Worm (Caenorhabditis elegans): ENCODE data around the gene W05H9.2.

W05H9.2 gene

ce11 chrX:6258409-6258808 is 8.4 kb upstream of the W05H9.2 start:
- TF ChIP-seq ceh-9 (tag; optimal IDR thresholded peaks at IDR 0.05) (no peak), unc-42 (tag; optimal IDR thresholded peaks at IDR 0.05) (peak; percentile 2), unc-55 (GFP tag; optimal IDR thresholded peaks at IDR 0.05) (no peak)

- TF ChIP-seq mec-3 (tag; optimal IDR thresholded peaks at IDR 0.05; ENCODE audit: borderline replicate concordance): no peak
- TF ChIP-seq hlh-30 (tag; optimal IDR thresholded peaks at IDR 0.05; ENCODE audit: insufficient read depth): peak; percentile 65
- no peak for TF ChIP-seq lin-11 (tag; optimal IDR thresholded peaks at IDR 0.05)
- TF ChIP-seq unc-55 (GFP tag; optimal IDR thresholded peaks at IDR 0.05): peak; percentile 14
- no peak for TF ChIP-seq ref-2 (tag; optimal IDR thresholded peaks at IDR 0.05)
- TF ChIP-seq sox-4 (tag; optimal IDR thresholded peaks at IDR 0.05): no peak
- TF ChIP-seq fax-1 (tag; optimal IDR thresholded peaks at IDR 0.05): no peak
- TF ChIP-seq sox-2 (GFP tag; IDR thresholded peaks at IDR 0.05): no peak
Observed at ce11 chrX:6259081-6259480, 7.8 kb upstream of the W05H9.2 start.

ce11 chrX:6263194-6263698 is 3.6 kb upstream of the W05H9.2 start, which contains the start of gene W05H9.4:
Gene W05H9.4 (plus strand): TSS chrX:6263648.
- TF ChIP-seq K09A11.1 (tag; optimal IDR thresholded peaks at IDR 0.05; ENCODE audit: insufficient read depth) (no peak), sox-2 (GFP tag; IDR thresholded peaks at IDR 0.05) (no peak), fkh-10 (GFP tag; optimal IDR thresholded peaks at IDR 0.05) (no peak), ceh-45 (GFP tag; IDR thresholded peaks at IDR 0.05) (no peak), ceh-19 (GFP tag; optimal IDR thresholded peaks at IDR 0.05) (no peak), ceh-48 (tag; optimal IDR thresholded peaks at IDR 0.05) (peak; percentile 96), nhr-232 (tag; optimal IDR thresholded peaks at IDR 0.05) (no peak), nhr-11 (tag; optimal IDR thresholded peaks at IDR 0.05) (no peak), hlh-8 (tag; optimal IDR thresholded peaks at IDR 0.05) (peak; percentile 31), sox-4 (tag; optimal IDR thresholded peaks at IDR 0.05) (no peak), unc-42 (tag; optimal IDR thresholded peaks at IDR 0.05) (peak; percentile 30), ceh-22 (tag; optimal IDR thresholded peaks at IDR 0.05) (no peak), ceh-31 (tag; optimal IDR thresholded peaks at IDR 0.05) (peak; percentile 59), pqm-1 (tag; optimal IDR thresholded peaks at IDR 0.05) (no peak), nfya-1 (tag; optimal IDR thresholded peaks at IDR 0.05) (peak; percentile 70), pax-1 (tag; optimal IDR thresholded peaks at IDR 0.05) (no peak), C38D4.7 (GFP tag; optimal IDR thresholded peaks at IDR 0.05) (no peak), ceh-34 (tag; optimal IDR thresholded peaks at IDR 0.05) (peak; percentile 43), elt-2 (tag; optimal IDR thresholded peaks at IDR 0.05) (no peak), unc-3 (GFP tag; conservative IDR thresholded peaks at IDR 0.05) (no peak), unc-3 (tag; optimal IDR thresholded peaks at IDR 0.05) (no peak), unc-55 (GFP tag; optimal IDR thresholded peaks at IDR 0.05) (peak; percentile 50), pha-2 (tag; optimal IDR thresholded peaks at IDR 0.05) (no peak), ahr-1 (tag; optimal IDR thresholded peaks at IDR 0.05) (no peak), tbx-2 (tag; optimal IDR thresholded peaks at IDR 0.05) (peak; percentile 48), fax-1 (tag; optimal IDR thresholded peaks at IDR 0.05) (peak; percentile 4), ref-2 (tag; optimal IDR thresholded peaks at IDR 0.05) (peak; percentile 38), ama-1 (optimal IDR thresholded peaks at IDR 0.05) (no peak), madf-2 (tag; optimal IDR thresholded peaks at IDR 0.05) (no peak), dve-1 (tag; optimal IDR thresholded peaks at IDR 0.05) (no peak), eyg-1 (tag; optimal IDR thresholded peaks at IDR 0.05) (no peak), ttx-3 (tag; optimal IDR thresholded peaks at IDR 0.05) (no peak), sdc-2 (tag; optimal IDR thresholded peaks at IDR 0.05) (peak; percentile 72), K02D7.2 (tag; optimal IDR thresholded peaks at IDR 0.05) (no peak), hlh-30 (tag; optimal IDR thresholded peaks at IDR 0.05; ENCODE audit: insufficient read depth) (peak; percentile 39)

- TF ChIP-seq elt-4 (tag; optimal IDR thresholded peaks at IDR 0.05) (no peak), elt-2 (tag; optimal IDR thresholded peaks at IDR 0.05) (peak; percentile 62)
Observed at ce11 chrX:6271718-6272117, 4.9 kb downstream of the W05H9.2 start, which contains the start of gene lro-1. Gene lro-1 (plus strand): TSS chrX:6272089.

All from whole organism, late embryonic.